Worm (Caenorhabditis elegans): ENCODE measurements around the gene srd-18.
A peak's percentile ranks its signal among the peaks of the same experiment; 100 is the strongest.

srd-18 gene

ce11 chrV:13472062-13472461 is 45.4 kb upstream of the srd-18 start (continued):
- TF ChIP-seq T26A5.8 (tag; optimal IDR thresholded peaks at IDR 0.05): no peak

ce11 chrV:13468190-13468765 is 41.6 kb upstream of the srd-18 start, which contains the start of the genes F25H9.6 and F25H9.7:
Gene F25H9.6 (minus strand): TSS chrV:13468361.
Gene F25H9.7 (plus strand): TSS chrV:13468376.
- TF ChIP-seq F57C9.4 (tag; optimal IDR thresholded peaks at IDR 0.05) (peak; percentile 24), egrh-3 (GFP tag; IDR thresholded peaks at IDR 0.05) (no peak; the same call in 1 of the 2 replicates), aptf-2 (GFP tag; conservative IDR thresholded peaks at IDR 0.05) (peak; percentile 82; the same call in 1 of the 2 replicates), nfya-2 (GFP tag; IDR thresholded peaks at IDR 0.05) (no peak), attf-3 (GFP tag; conservative IDR thresholded peaks at IDR 0.05) (peak; percentile 78), hlh-12 (tag; optimal IDR thresholded peaks at IDR 0.05) (no peak), atf-7 (tag; optimal IDR thresholded peaks at IDR 0.05) (peak; percentile 44), lin-54 (GFP tag; optimal IDR thresholded peaks at IDR 0.05) (peak; percentile 65), mcd-1 (GFP tag; IDR thresholded peaks at IDR 0.05) (peak; percentile 82), snpc-3.4 (tag; optimal IDR thresholded peaks at IDR 0.05) (peak; percentile 51), F37B4.10 (GFP tag; IDR thresholded peaks at IDR 0.05) (no peak), rcor-1 (GFP tag; IDR thresholded peaks at IDR 0.05) (peak; percentile 73), Y67H2A.10 (GFP tag; conservative IDR thresholded peaks at IDR 0.05) (0 out of 2 replicates have a peak, but pooled peaks have one; percentile 45), zim-3 (tag; optimal IDR thresholded peaks at IDR 0.05) (peak; percentile 90), xnd-1 (tag; optimal IDR thresholded peaks at IDR 0.05) (peak; percentile 44), F23B12.7 (tag; optimal IDR thresholded peaks at IDR 0.05; ENCODE audit: insufficient read depth) (peak; percentile 16), ZK185.1 (tag; optimal IDR thresholded peaks at IDR 0.05; ENCODE audit: poor library complexity, severe bottlenecking) (peak; percentile 95), ceh-58 (GFP tag; IDR thresholded peaks at IDR 0.05) (no peak), egl-18 (GFP tag; IDR thresholded peaks at IDR 0.05) (0 out of 2 replicates have a peak, but pooled peaks have one; percentile 7), madf-8 (GFP tag; conservative IDR thresholded peaks at IDR 0.05) (peak; percentile 63), aptf-3 (GFP tag; IDR thresholded peaks at IDR 0.05) (no peak), lir-1 (GFP tag; conservative IDR thresholded peaks at IDR 0.05) (peak; percentile 93), egl-44 (GFP tag; IDR thresholded peaks at IDR 0.05) (peak; percentile 53; the same call in 1 of the 2 replicates), chd-7 (tag; optimal IDR thresholded peaks at IDR 0.05) (peak; percentile 83), ekl-4 (GFP tag; IDR thresholded peaks at IDR 0.05) (peak; percentile 59; the same call in 1 of the 2 replicates), ztf-26 (tag; optimal IDR thresholded peaks at IDR 0.05) (no peak), F49E8.2 (tag; optimal IDR thresholded peaks at IDR 0.05; ENCODE audit: insufficient read depth) (no peak), dpl-1 (GFP tag; optimal IDR thresholded peaks at IDR 0.05) (no peak), him-1 (tag; optimal IDR thresholded peaks at IDR 0.05) (peak; percentile 86), athp-1 (tag; optimal IDR thresholded peaks at IDR 0.05) (peak; percentile 79), hmg-20 (GFP tag; IDR thresholded peaks at IDR 0.05) (peak; percentile 82), K11D2.4 (GFP tag; IDR thresholded peaks at IDR 0.05) (peak; percentile 79), attf-6 (GFP tag; IDR thresholded peaks at IDR 0.05) (peak; percentile 66), lin-40 (tag; optimal IDR thresholded peaks at IDR 0.05) (peak; percentile 77), let-526 (GFP tag; IDR thresholded peaks at IDR 0.05) (peak; percentile 77), ama-1 (optimal IDR thresholded peaks at IDR 0.05) (no peak), ama-1 (GFP tag; optimal IDR thresholded peaks at IDR 0.05) (peak in 1 of 2 experiments; percentile 63), sptf-2 (GFP tag; optimal IDR thresholded peaks at IDR 0.05) (no peak), Y53G8AR.9 (GFP tag; conservative IDR thresholded peaks at IDR 0.05) (no peak), F52B5.7 (tag; optimal IDR thresholded peaks at IDR 0.05) (no peak), rpc-1 (optimal IDR thresholded peaks at IDR 0.05) (no peak), rpc-1 (tag; optimal IDR thresholded peaks at IDR 0.05) (no peak), snpc-1.1 (tag; optimal IDR thresholded peaks at IDR 0.05; ENCODE audit: insufficient read depth) (no peak), cebp-1 (GFP tag; IDR thresholded peaks at IDR 0.05) (peak; percentile 25; the same call in 1 of the 2 replicates), cebp-1 (tag; optimal IDR thresholded peaks at IDR 0.05) (peak; percentile 62), attf-5 (GFP tag; optimal IDR thresholded peaks at IDR 0.05) (no peak)
